Fruit fly (Drosophila melanogaster): ENCODE data around the gene CG14298.

DNA sequence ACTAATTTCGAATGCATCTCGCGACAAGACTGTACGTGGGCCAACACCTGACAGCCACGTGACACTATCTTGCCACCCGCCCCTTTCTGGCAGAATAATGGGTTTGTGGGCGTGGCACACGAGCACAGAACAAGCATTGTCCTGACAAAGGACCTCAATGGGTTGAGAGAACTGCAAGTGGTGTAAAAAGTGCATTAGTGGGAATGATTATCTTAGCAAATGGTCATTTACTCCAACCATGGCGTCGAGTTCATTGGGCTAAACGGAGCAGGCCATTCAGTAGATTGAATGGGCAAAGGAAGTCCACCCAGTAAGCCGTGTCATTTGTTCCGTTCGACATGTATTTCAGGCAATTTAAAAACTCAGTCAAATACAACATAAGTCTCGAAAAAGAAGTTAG is 22.5 kb downstream of the CG14298 start, which contains the start of gene CG14297:
- TF ChIP-seq cic (GFP tag; optimal IDR thresholded peaks at IDR 0.05) (no peak), cnc (optimal IDR thresholded peaks at IDR 0.05) (no peak), CG33017 (tag; optimal IDR thresholded peaks at IDR 0.05) (no peak), CG7101 (tag; optimal IDR thresholded peaks at IDR 0.05) (no peak), kay (GFP tag; ENCODE audit: borderline replicate concordance) (no peak), bab1 (GFP tag; optimal IDR thresholded peaks at IDR 0.05) (no peak), Mnt (GFP tag; optimal IDR thresholded peaks at IDR 0.05) (no peak), CG12768 (GFP tag; optimal IDR thresholded peaks at IDR 0.05) (no peak), CG14711 (tag; optimal IDR thresholded peaks at IDR 0.05) (no peak), pad (GFP tag; optimal IDR thresholded peaks at IDR 0.05) (no peak), toe (GFP tag; optimal IDR thresholded peaks at IDR 0.05) (no peak), CG1620 (GFP tag; optimal IDR thresholded peaks at IDR 0.05) (no peak)

Data from whole organism, adult.